Fruit fly (Drosophila melanogaster) whole organism, embryonic: ENCODE measurements around the gene CG33282.

Experiments used
- Antp ChIP-seq: fragments of 200-800 bp; sonication (Bioruptor generic); optimal IDR thresholded peaks from 3 replicates; lab custom pipeline; 2016; ENCODE audit warnings: missing biosample characterization, missing genetic modification characterization
- CG10274 ChIP-seq: fragments of 200-800 bp; sonication (Bioruptor generic); optimal IDR thresholded peaks from 3 replicates; lab custom pipeline; 2017; ENCODE audit warnings: missing biosample characterization, mild to moderate bottlenecking, missing genetic modification characterization
- CG10321 ChIP-seq: fragments of 200-800 bp; sonication (Bioruptor generic); IDR thresholded peaks from 2 replicates; pipeline ENCODE4 v1.3.6; 2022; ENCODE audit warnings: missing biosample characterization, missing genetic modification characterization
- CG10959 ChIP-seq: fragments of 200-800 bp; sonication (Bioruptor generic); IDR thresholded peaks from 2 replicates; pipeline ENCODE4 v1.3.6; 2022; ENCODE audit warnings: missing biosample characterization, missing genetic modification characterization
- CG11695 ChIP-seq: fragments of 200-800 bp; sonication (Bioruptor generic); IDR thresholded peaks from 3 replicates; pipeline ENCODE4 v1.3.6; 2022; ENCODE audit warnings: missing biosample characterization, missing genetic modification characterization
- CG12104 ChIP-seq: fragments of 200-800 bp; sonication (Bioruptor generic); optimal IDR thresholded peaks from 3 replicates; lab custom pipeline; 2016; ENCODE audit warnings: missing biosample characterization, missing genetic modification characterization
- CG1233 ChIP-seq: fragments of 200-800 bp; sonication (Bioruptor generic); optimal IDR thresholded peaks from 4 replicates; lab custom pipeline; 2018; ENCODE audit warnings: missing biosample characterization, mild to moderate bottlenecking, missing genetic modification characterization
- CG12744 ChIP-seq: fragments of 200-800 bp; sonication (Bioruptor generic); optimal IDR thresholded peaks from 2 replicates; lab custom pipeline; 2016; ENCODE audit warnings: missing biosample characterization, missing genetic modification characterization
- CG12769 ChIP-seq: fragments of 200-800 bp; sonication (Bioruptor generic); optimal IDR thresholded peaks from 2 replicates; lab custom pipeline; 2019; ENCODE audit warnings: missing biosample characterization, mild to moderate bottlenecking, missing genetic modification characterization, moderate library complexity
- CG14050 ChIP-seq: fragments of 200-800 bp; sonication (Bioruptor generic); IDR thresholded peaks from 3 replicates; pipeline ENCODE4 v1.3.6; 2022; ENCODE audit warnings: missing biosample characterization, missing genetic modification characterization
- CG14667 ChIP-seq: fragments of 200-800 bp; sonication (Bioruptor generic); IDR thresholded peaks from 2 replicates; pipeline ENCODE4 v1.3.6; 2022; ENCODE audit warnings: missing biosample characterization, missing genetic modification characterization
- CG17568 ChIP-seq: fragments of 200-800 bp; sonication (Bioruptor generic); optimal IDR thresholded peaks from 2 replicates; lab custom pipeline; 2018; ENCODE audit warnings: missing biosample characterization, mild to moderate bottlenecking, missing genetic modification characterization, moderate library complexity
- CG2116 ChIP-seq: fragments of 200-800 bp; sonication (Bioruptor generic); optimal IDR thresholded peaks from 3 replicates; lab custom pipeline; 2018; ENCODE audit warnings: missing biosample characterization, mild to moderate bottlenecking, missing genetic modification characterization
- CG3847 ChIP-seq: fragments of 200-800 bp; sonication (Bioruptor generic); IDR thresholded peaks from 2 replicates; pipeline ENCODE4 v1.3.6; 2022; ENCODE audit warnings: missing biosample characterization, missing genetic modification characterization
- CG3995 ChIP-seq: fragments of 200-800 bp; sonication (Bioruptor generic); optimal IDR thresholded peaks from 3 replicates; lab custom pipeline; 2016; ENCODE audit warnings: missing biosample characterization, missing genetic modification characterization
- CG4360 ChIP-seq: fragments of 200-800 bp; sonication (Bioruptor generic); IDR thresholded peaks from 2 replicates; pipeline ENCODE4 v1.3.6; 2022; ENCODE audit warnings: missing biosample characterization, missing genetic modification characterization
- CG5245 ChIP-seq: fragments of 200-800 bp; sonication (Bioruptor generic); optimal IDR thresholded peaks from 3 replicates; lab custom pipeline; 2016; ENCODE audit warnings: missing biosample characterization, missing genetic modification characterization
- CG7372 ChIP-seq: fragments of 200-800 bp; sonication (Bioruptor generic); IDR thresholded peaks from 2 replicates; pipeline ENCODE4 v1.3.6; 2022; ENCODE audit warnings: missing biosample characterization, missing genetic modification characterization
- CG8359 ChIP-seq: fragments of 200-800 bp; sonication (Bioruptor generic); optimal IDR thresholded peaks from 2 replicates; lab custom pipeline; 2017; ENCODE audit warnings: missing biosample characterization, mild to moderate bottlenecking, missing genetic modification characterization, borderline replicate concordance
- CG9215 ChIP-seq: fragments of 200-800 bp; sonication (Bioruptor generic); IDR thresholded peaks from 2 replicates; pipeline ENCODE4 v1.3.6; 2022; ENCODE audit warnings: missing biosample characterization, missing genetic modification characterization
- CG9609 ChIP-seq: fragments of 200-800 bp; sonication (Bioruptor generic); optimal IDR thresholded peaks from 3 replicates; lab custom pipeline; 2016; ENCODE audit warnings: missing biosample characterization, missing genetic modification characterization
- Dek ChIP-seq: fragments of 200-800 bp; sonication (Bioruptor generic); optimal IDR thresholded peaks from 3 replicates; lab custom pipeline; 2019; ENCODE audit warnings: missing biosample characterization, mild to moderate bottlenecking, missing genetic modification characterization, moderate library complexity
- E2f1 ChIP-seq: fragments of 200-800 bp; sonication (Bioruptor generic); IDR thresholded peaks from 2 replicates; pipeline ENCODE4 v1.3.6; 2022; ENCODE audit warnings: missing biosample characterization, missing genetic modification characterization
- ERR ChIP-seq: fragments of 200-800 bp; sonication (Bioruptor generic); optimal IDR thresholded peaks from 2 replicates; lab custom pipeline; 2016; ENCODE audit warnings: missing biosample characterization, missing genetic modification characterization
- Jarid2 ChIP-seq: fragments of 200-800 bp; sonication (Bioruptor generic); optimal IDR thresholded peaks from 3 replicates; lab custom pipeline; 2017; ENCODE audit warnings: mild to moderate bottlenecking, missing biosample characterization, missing genetic modification reagents, missing genetic modification characterization
- Mad ChIP-seq: fragments of 200-800 bp; sonication (Bioruptor generic); optimal IDR thresholded peaks from 2 replicates; lab custom pipeline; 2016; ENCODE audit warnings: missing biosample characterization, missing genetic modification characterization
- Neu2 ChIP-seq: fragments of 200-800 bp; sonication (Bioruptor generic); optimal IDR thresholded peaks from 3 replicates; lab custom pipeline; 2016; ENCODE audit warnings: missing biosample characterization, missing genetic modification characterization, borderline replicate concordance
- Ptx1 ChIP-seq: fragments of 200-800 bp; sonication (Bioruptor generic); IDR thresholded peaks from 2 replicates; pipeline ENCODE4 v1.3.6; 2022; ENCODE audit warnings: missing biosample characterization, missing genetic modification characterization
- Rx ChIP-seq: fragments of 200-800 bp; sonication (Bioruptor generic); IDR thresholded peaks from 2 replicates; pipeline ENCODE4 v1.3.6; 2022; ENCODE audit warnings: missing biosample characterization, missing genetic modification characterization
- Scr ChIP-seq: fragments of 200-800 bp; sonication (Bioruptor generic); IDR thresholded peaks from 2 replicates; pipeline ENCODE4 v1.3.6; 2022; ENCODE audit warnings: missing biosample characterization, missing genetic modification characterization; ENCODE audit not compliant: partially characterized antibody
- Sry-δ ChIP-seq: fragments of 200-800 bp; sonication (Bioruptor generic); optimal IDR thresholded peaks from 2 replicates; lab custom pipeline; 2016; ENCODE audit warnings: missing biosample characterization, missing genetic modification characterization
- Ssrp ChIP-seq: fragments of 200-800 bp; sonication (Bioruptor generic); optimal IDR thresholded peaks from 2 replicates; lab custom pipeline; 2018; ENCODE audit warnings: missing biosample characterization, mild to moderate bottlenecking, missing genetic modification characterization, moderate library complexity
- chm ChIP-seq: fragments of 200-800 bp; sonication (Bioruptor generic); IDR thresholded peaks from 2 replicates; pipeline ENCODE4 v1.3.6; 2022; ENCODE audit warnings: missing biosample characterization, missing genetic modification characterization
- danr ChIP-seq: fragments of 200-800 bp; sonication (Bioruptor generic); IDR thresholded peaks from 2 replicates; pipeline ENCODE4 v1.3.6; 2022; ENCODE audit warnings: missing biosample characterization, missing genetic modification characterization
- dm ChIP-seq: fragments of 200-800 bp; sonication (Bioruptor generic); optimal IDR thresholded peaks from 3 replicates; lab custom pipeline; 2016; ENCODE audit warnings: missing biosample characterization, missing genetic modification characterization
- en ChIP-seq: fragments of 200-800 bp; sonication (Bioruptor generic); optimal IDR thresholded peaks from 2 replicates; lab custom pipeline; 2016; ENCODE audit warnings: missing biosample characterization, missing genetic modification characterization
- ken ChIP-seq: fragments of 200-800 bp; sonication (Bioruptor generic); IDR thresholded peaks from 3 replicates; pipeline ENCODE4 v1.3.6; 2022; ENCODE audit warnings: missing biosample characterization, missing genetic modification characterization
- lab ChIP-seq: fragments of 200-800 bp; sonication (Bioruptor generic); optimal IDR thresholded peaks from 3 replicates; lab custom pipeline; 2017; ENCODE audit warnings: missing biosample characterization, missing genetic modification characterization, mild to moderate bottlenecking, moderate library complexity, missing genetic modification reagents
- pho ChIP-seq: fragments of 200-800 bp; sonication (Bioruptor generic); optimal IDR thresholded peaks from 2 replicates; lab custom pipeline; 2016; ENCODE audit warnings: missing biosample characterization, missing genetic modification characterization
- pnt ChIP-seq: fragments of 200-800 bp; sonication (Bioruptor generic); optimal IDR thresholded peaks from 3 replicates; lab custom pipeline; 2016; ENCODE audit warnings: missing biosample characterization, missing genetic modification characterization
- pros ChIP-seq: fragments of 200-800 bp; sonication (Bioruptor generic); optimal IDR thresholded peaks from 3 replicates; lab custom pipeline; 2019; ENCODE audit warnings: missing biosample characterization, mild to moderate bottlenecking, missing genetic modification characterization, moderate library complexity
- ro ChIP-seq: fragments of 200-800 bp; sonication (Bioruptor generic); IDR thresholded peaks from 2 replicates; pipeline ENCODE4 v1.3.6; 2022; ENCODE audit warnings: missing biosample characterization, missing genetic modification characterization
- row ChIP-seq: fragments of 200-800 bp; sonication (Bioruptor generic); IDR thresholded peaks from 3 replicates; pipeline ENCODE4 v1.3.6; 2022; ENCODE audit warnings: missing biosample characterization, missing genetic modification characterization
- scrt ChIP-seq: fragments of 200-800 bp; sonication (Bioruptor generic); optimal IDR thresholded peaks from 2 replicates; lab custom pipeline; 2018; ENCODE audit warnings: missing biosample characterization, mild to moderate bottlenecking, missing genetic modification characterization, moderate library complexity
- sisA ChIP-seq: fragments of 200-800 bp; sonication (Bioruptor generic); IDR thresholded peaks from 2 replicates; pipeline ENCODE4 v1.3.6; 2022; ENCODE audit warnings: missing biosample characterization, missing genetic modification characterization
- sna ChIP-seq: fragments of 200-800 bp; sonication (Bioruptor generic); IDR thresholded peaks from 2 replicates; pipeline ENCODE4 v1.3.6; 2022; ENCODE audit warnings: missing biosample characterization, missing genetic modification characterization; ENCODE audit not compliant: partially characterized antibody
- sr ChIP-seq: fragments of 200-800 bp; sonication (Bioruptor generic); IDR thresholded peaks from 3 replicates; pipeline ENCODE4 v1.3.6; 2022; ENCODE audit warnings: missing biosample characterization, missing genetic modification characterization
- twi ChIP-seq: fragments of 200-800 bp; optimal IDR thresholded peaks from 2 replicates; lab custom pipeline; 2019; ENCODE audit warnings: missing biosample characterization, mild to moderate bottlenecking, missing genetic modification characterization, moderate library complexity
- vvl ChIP-seq: fragments of 200-800 bp; sonication (Bioruptor generic); IDR thresholded peaks from 2 replicates; pipeline ENCODE4 v1.3.6; 2022; ENCODE audit warnings: missing biosample characterization, missing genetic modification characterization

The CG33282 gene

dm6 chr2L:3302958-3303842, 24.5 kb upstream of the CG33282 start, which contains the start of gene CG9663 (continued):
- TF ChIP-seq pho (GFP tag; lab: Kevin White, UChicago) (no peak), ro (GFP tag; lab: Robert Waterston, UW) (no peak), en (GFP tag; lab: Kevin White, UChicago) (no peak), row (GFP tag; lab: Robert Waterston, UW) (peak; percentile 49; the same call in 2 of the 3 replicates), CG3995 (GFP tag; lab: Kevin White, UChicago) (no peak), CG10321 (GFP tag; lab: Robert Waterston, UW) (no peak), CG17568 (GFP tag; lab: Kevin White, UChicago) (no peak), E2f1 (peak; percentile 33; the same call in 1 of the 2 replicates), CG9609 (GFP tag; lab: Kevin White, UChicago) (no peak), sisA (GFP tag; lab: Robert Waterston, UW) (no peak), CG12104 (GFP tag; lab: Kevin White, UChicago) (no peak), CG12769 (tag; lab: Kevin White, UChicago) (peak; percentile 71), ERR (GFP tag; lab: Kevin White, UChicago) (peak; percentile 19), CG12744 (GFP tag; lab: Kevin White, UChicago) (no peak), Sry-δ (GFP tag; lab: Kevin White, UChicago) (peak; percentile 91), CG4360 (GFP tag; lab: Robert Waterston, UW) (peak; percentile 13; the same call in 1 of the 2 replicates), danr (GFP tag; lab: Robert Waterston, UW) (no peak), sna (peak; percentile 52; the same call in 1 of the 2 replicates), Antp (GFP tag; lab: Kevin White, UChicago) (peak; percentile 7), Ptx1 (GFP tag; lab: Robert Waterston, UW) (peak; percentile 28), pnt (no peak), pros (GFP tag; lab: Kevin White, UChicago) (peak; percentile 94), CG10959 (GFP tag; lab: Robert Waterston, UW) (0 out of 2 replicates have a peak, but pooled peaks have one; percentile 14), CG7372 (GFP tag; lab: Robert Waterston, UW) (no peak), Rx (GFP tag; lab: Robert Waterston, UW) (no peak; the same call in 1 of the 2 replicates), CG8359 (GFP tag; lab: Kevin White, UChicago) (no peak)

DNA sequence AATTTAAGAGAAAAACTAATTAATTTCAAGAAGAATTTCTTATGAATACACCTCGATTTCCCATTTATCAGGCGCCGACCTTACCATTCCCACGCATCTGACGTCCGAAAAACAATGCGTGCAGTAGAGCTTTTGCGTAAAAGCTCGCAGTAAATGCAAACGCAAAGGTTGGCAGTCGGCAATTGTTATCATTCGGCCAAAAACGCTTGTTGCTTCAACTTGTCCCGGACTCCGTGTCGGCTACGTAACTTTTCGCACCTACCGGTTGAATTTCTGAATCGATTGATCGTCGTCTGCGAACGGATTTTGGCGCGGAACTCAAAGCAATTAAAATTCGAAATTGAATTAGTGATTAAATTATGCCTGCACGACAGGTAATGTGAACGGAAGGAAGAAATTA, 23.8 kb upstream of the CG33282 start, which contains the start of gene CG3277:
TSS of gene CG3277 (plus strand) at position 208 of the 400 bp plus-strand sequence.
- no peak for TF ChIP-seq vvl (GFP tag; lab: Robert Waterston, UW)
- no peak for TF ChIP-seq CG1233 (GFP tag; lab: Kevin White, UChicago)
- no peak for TF ChIP-seq Ssrp (tag; lab: Kevin White, UChicago)
- TF ChIP-seq Neu2 (GFP tag; lab: Kevin White, UChicago) = no peak
- no peak for TF ChIP-seq CG14667 (GFP tag; lab: Robert Waterston, UW)
- TF ChIP-seq CG14050 (GFP tag; lab: Robert Waterston, UW) = no peak
- no peak for TF ChIP-seq CG2116 (GFP tag; lab: Kevin White, UChicago)
- TF ChIP-seq Scr (GFP tag; lab: Robert Waterston, UW) = no peak
- no peak for TF ChIP-seq dm (GFP tag; lab: Kevin White, UChicago)
- no peak for TF ChIP-seq CG3847 (GFP tag; lab: Robert Waterston, UW)
- no peak for TF ChIP-seq CG10274 (GFP tag; lab: Kevin White, UChicago)
- no peak for TF ChIP-seq CG9215
- TF ChIP-seq twi = no peak
- 0 out of 3 replicates have a peak, but pooled peaks have one; percentile 11 for TF ChIP-seq CG11695 (GFP tag; lab: Robert Waterston, UW)
- TF ChIP-seq lab (GFP tag; lab: Kevin White, UChicago) = peak; percentile 19
- no peak for TF ChIP-seq Mad (GFP tag; lab: Kevin White, UChicago)
- peak; percentile 0 for TF ChIP-seq Jarid2
- no peak for TF ChIP-seq CG5245 (GFP tag; lab: Kevin White, UChicago)
- peak; percentile 7; the same call in 1 of the 3 replicates for TF ChIP-seq sr
- peak; percentile 42 for TF ChIP-seq scrt (GFP tag; lab: Kevin White, UChicago)
- no peak for TF ChIP-seq ken (GFP tag; lab: Robert Waterston, UW)
- no peak for TF ChIP-seq Dek (tag; lab: Kevin White, UChicago)
- peak; percentile 13; the same call in 1 of the 2 replicates for TF ChIP-seq chm (GFP tag; lab: Robert Waterston, UW)
